Fruit fly (Drosophila melanogaster) whole organism, embryonic: ENCODE data around the gene stv.

Source experiments
- Asciz ChIP-seq: fragments of 200-800 bp; sonication (Bioruptor generic); optimal IDR thresholded peaks from 2 replicates; lab custom pipeline; 2017; ENCODE audit warnings: missing biosample characterization, mild to moderate bottlenecking, missing genetic modification characterization, missing genetic modification reagents
- B-H1 ChIP-seq: fragments of 200-800 bp; sonication (Bioruptor generic); IDR thresholded peaks from 3 replicates; pipeline ENCODE4 v1.3.6; 2022; ENCODE audit warnings: missing biosample characterization, missing genetic modification characterization
- Blimp-1 ChIP-seq: fragments of 200-800 bp; sonication (Bioruptor generic); optimal IDR thresholded peaks from 3 replicates; lab custom pipeline; 2018; ENCODE audit warnings: missing biosample characterization, missing genetic modification characterization, mild to moderate bottlenecking, moderate library complexity, missing genetic modification reagents
- CG10274 ChIP-seq: fragments of 200-800 bp; sonication (Bioruptor generic); optimal IDR thresholded peaks from 3 replicates; lab custom pipeline; 2017; ENCODE audit warnings: missing biosample characterization, mild to moderate bottlenecking, missing genetic modification characterization
- CG10543 ChIP-seq: fragments of 200-800 bp; sonication (Bioruptor generic); optimal IDR thresholded peaks from 3 replicates; lab custom pipeline; 2017; ENCODE audit warnings: missing biosample characterization, mild to moderate bottlenecking, missing genetic modification characterization, moderate library complexity
- CG11093 ChIP-seq: fragments of 200-800 bp; sonication (Bioruptor generic); IDR thresholded peaks from 3 replicates; pipeline ENCODE4 v1.3.6; 2022; ENCODE audit warnings: missing biosample characterization, missing genetic modification characterization
- CG12155 ChIP-seq: fragments of 200-800 bp; sonication (Bioruptor generic); optimal IDR thresholded peaks from 3 replicates; lab custom pipeline; 2016; ENCODE audit warnings: missing biosample characterization, missing genetic modification characterization
- CG16779 ChIP-seq: fragments of 200-800 bp; sonication (Bioruptor generic); IDR thresholded peaks from 2 replicates; pipeline ENCODE4 v1.3.6; 2022; ENCODE audit warnings: missing biosample characterization, missing genetic modification characterization
- CG18476 ChIP-seq: fragments of 200-800 bp; sonication (Bioruptor generic); optimal IDR thresholded peaks from 2 replicates; lab custom pipeline; 2016; ENCODE audit warnings: missing biosample characterization, mild to moderate bottlenecking, missing genetic modification characterization
- CG2129 ChIP-seq: fragments of 200-800 bp; sonication (Bioruptor generic); IDR thresholded peaks from 2 replicates; pipeline ENCODE4 v1.3.6; 2022; ENCODE audit warnings: missing biosample characterization, missing genetic modification characterization; ENCODE audit not compliant: partially characterized antibody
- CG31388 ChIP-seq: fragments of 200-800 bp; sonication (Bioruptor generic); optimal IDR thresholded peaks from 2 replicates; lab custom pipeline; 2016; ENCODE audit warnings: missing biosample characterization, missing genetic modification characterization
- CG33557 ChIP-seq: fragments of 200-800 bp; sonication (Bioruptor generic); optimal IDR thresholded peaks from 2 replicates; lab custom pipeline; 2019; ENCODE audit warnings: missing biosample characterization, mild to moderate bottlenecking, missing genetic modification characterization, moderate library complexity
- CG4707 ChIP-seq: fragments of 200-800 bp; sonication (Bioruptor generic); optimal IDR thresholded peaks from 2 replicates; lab custom pipeline; 2018; ENCODE audit warnings: missing biosample characterization, mild to moderate bottlenecking, missing genetic modification characterization, moderate library complexity
- CG7745 ChIP-seq: fragments of 200-800 bp; sonication (Bioruptor generic); optimal IDR thresholded peaks from 2 replicates; lab custom pipeline; 2018; ENCODE audit warnings: missing biosample characterization, mild to moderate bottlenecking, missing genetic modification characterization, moderate library complexity
- CG8765 ChIP-seq: fragments of 200-800 bp; sonication (Bioruptor generic); IDR thresholded peaks from 2 replicates; pipeline ENCODE4 v1.3.6; 2022; ENCODE audit warnings: missing biosample characterization, missing genetic modification characterization
- D ChIP-seq, 2 experiments: fragments of 200-800 bp in 1 of 2; fragments of >200 bp in 1 of 2; sonication (Bioruptor generic) in 1 of 2; optimal IDR thresholded peaks; 2 replicates in 1 of 2; 3 replicates in 1 of 2; lab custom pipeline; 2017; ENCODE audit warnings: mild to moderate bottlenecking in 1 of 2, missing biosample characterization in 1 of 2, missing genetic modification characterization in 1 of 2, missing genetic modification reagents in 1 of 2
- HHEX ChIP-seq: fragments of 200-800 bp; sonication (Bioruptor generic); optimal IDR thresholded peaks from 3 replicates; lab custom pipeline; 2017; ENCODE audit warnings: missing biosample characterization, mild to moderate bottlenecking, missing genetic modification characterization, missing genetic modification reagents
- HLH4C ChIP-seq: fragments of 200-800 bp; sonication (Bioruptor generic); IDR thresholded peaks from 3 replicates; pipeline ENCODE4 v1.3.6; 2022; ENCODE audit warnings: missing biosample characterization, missing genetic modification characterization; ENCODE audit not compliant: partially characterized antibody
- HmgD ChIP-seq: fragments of 200-800 bp; sonication (Bioruptor generic); optimal IDR thresholded peaks from 3 replicates; lab custom pipeline; 2016; ENCODE audit warnings: missing biosample characterization, missing genetic modification characterization
- Hr3 ChIP-seq: fragments of 200-800 bp; sonication (Bioruptor generic); optimal IDR thresholded peaks from 3 replicates; lab custom pipeline; 2016; ENCODE audit warnings: missing biosample characterization, missing genetic modification characterization
- Myb ChIP-seq: fragments of 200-800 bp; sonication (Bioruptor generic); optimal IDR thresholded peaks from 2 replicates; lab custom pipeline; 2016; ENCODE audit warnings: missing biosample characterization, missing genetic modification characterization
- Nf-YB ChIP-seq: fragments of 200-800 bp; sonication (Bioruptor generic); optimal IDR thresholded peaks from 3 replicates; lab custom pipeline; 2019; ENCODE audit warnings: missing biosample characterization, mild to moderate bottlenecking, missing genetic modification characterization, moderate library complexity
- Nf-YC ChIP-seq: fragments of 200-800 bp; optimal IDR thresholded peaks from 3 replicates; lab custom pipeline; 2019; ENCODE audit warnings: missing biosample characterization, mild to moderate bottlenecking, missing genetic modification characterization, moderate library complexity
- Opbp ChIP-seq: fragments of 200-800 bp; sonication (Bioruptor generic); IDR thresholded peaks from 3 replicates; pipeline ENCODE4 v1.3.6; 2022; ENCODE audit warnings: missing biosample characterization, missing genetic modification characterization; ENCODE audit not compliant: partially characterized antibody
- ap ChIP-seq: fragments of 200-800 bp; sonication (Bioruptor generic); IDR thresholded peaks from 2 replicates; pipeline ENCODE4 v1.3.6; 2022; ENCODE audit warnings: missing biosample characterization, missing genetic modification characterization
- chinmo ChIP-seq: fragments of 200-800 bp; sonication (Bioruptor generic); IDR thresholded peaks from 4 replicates; pipeline ENCODE4 v1.3.6; 2022; ENCODE audit warnings: missing biosample characterization, missing genetic modification characterization; ENCODE audit not compliant: partially characterized antibody
- crp ChIP-seq, 2 experiments: fragments of 200-800 bp; sonication (Bioruptor generic); optimal IDR thresholded peaks; 2 replicates in 1 of 2; 3 replicates in 1 of 2; lab custom pipeline; 2017; ENCODE audit warnings: missing biosample characterization in 2 of 2, missing genetic modification characterization in 2 of 2, mild to moderate bottlenecking in 1 of 2, moderate library complexity in 1 of 2
- dysf ChIP-seq: fragments of 200-800 bp; sonication (Bioruptor generic); IDR thresholded peaks from 3 replicates; pipeline ENCODE4 v1.3.6; 2022; ENCODE audit warnings: missing biosample characterization, missing genetic modification characterization
- fd102C ChIP-seq: fragments of 200-800 bp; sonication (Bioruptor generic); optimal IDR thresholded peaks from 2 replicates; lab custom pipeline; 2018; ENCODE audit warnings: missing biosample characterization, mild to moderate bottlenecking, missing genetic modification characterization, moderate library complexity
- fu2 ChIP-seq: fragments of 200-800 bp; sonication (Bioruptor generic); optimal IDR thresholded peaks from 2 replicates; lab custom pipeline; 2016; ENCODE audit warnings: missing biosample characterization, missing genetic modification characterization
- gce ChIP-seq: fragments of 200-800 bp; sonication (Bioruptor generic); IDR thresholded peaks from 3 replicates; pipeline ENCODE4 v1.3.6; 2022; ENCODE audit warnings: missing biosample characterization, missing genetic modification characterization
- gsb-n ChIP-seq: fragments of 200-800 bp; sonication (Bioruptor generic); optimal IDR thresholded peaks from 3 replicates; lab custom pipeline; 2018; ENCODE audit warnings: missing biosample characterization, mild to moderate bottlenecking, missing genetic modification characterization
- inv ChIP-seq: fragments of 200-800 bp; sonication (Bioruptor generic); IDR thresholded peaks from 2 replicates; pipeline ENCODE4 v1.3.6; 2022; ENCODE audit warnings: missing biosample characterization, missing genetic modification characterization; ENCODE audit not compliant: partially characterized antibody
- kay ChIP-seq: fragments of 200-800 bp; sonication (Bioruptor generic); optimal IDR thresholded peaks from 2 replicates; lab custom pipeline; 2016; ENCODE audit warnings: missing biosample characterization, missing genetic modification characterization
- phol ChIP-seq: fragments of 200-800 bp; sonication (Bioruptor generic); optimal IDR thresholded peaks from 3 replicates; lab custom pipeline; 2018; ENCODE audit warnings: missing biosample characterization, mild to moderate bottlenecking, missing genetic modification characterization, moderate library complexity
- pita ChIP-seq: fragments of 200-800 bp; sonication (Bioruptor generic); optimal IDR thresholded peaks from 2 replicates; lab custom pipeline; 2017; ENCODE audit warnings: missing biosample characterization, mild to moderate bottlenecking, missing genetic modification characterization
- pros ChIP-seq: fragments of 200-800 bp; sonication (Bioruptor generic); optimal IDR thresholded peaks from 3 replicates; lab custom pipeline; 2019; ENCODE audit warnings: missing biosample characterization, mild to moderate bottlenecking, missing genetic modification characterization, moderate library complexity
- psq ChIP-seq: fragments of 200-800 bp; sonication (Bioruptor generic); optimal IDR thresholded peaks from 2 replicates; lab custom pipeline; 2017; ENCODE audit warnings: missing biosample characterization, missing genetic modification characterization
- shn ChIP-seq: fragments of 200-800 bp; sonication (Bioruptor generic); optimal IDR thresholded peaks from 3 replicates; lab custom pipeline; 2016; ENCODE audit warnings: missing biosample characterization, missing genetic modification characterization
- sima ChIP-seq: fragments of 200-800 bp; sonication (Bioruptor generic); optimal IDR thresholded peaks from 2 replicates; lab custom pipeline; 2016; ENCODE audit warnings: missing biosample characterization, missing genetic modification characterization
- slou ChIP-seq: fragments of 200-800 bp; sonication (Bioruptor generic); optimal IDR thresholded peaks from 3 replicates; lab custom pipeline; 2016; ENCODE audit warnings: missing biosample characterization, missing genetic modification characterization
- sna ChIP-seq: fragments of 200-800 bp; sonication (Bioruptor generic); IDR thresholded peaks from 2 replicates; pipeline ENCODE4 v1.3.6; 2022; ENCODE audit warnings: missing biosample characterization, missing genetic modification characterization; ENCODE audit not compliant: partially characterized antibody
- stc ChIP-seq: fragments of 200-800 bp; sonication (Bioruptor generic); IDR thresholded peaks from 2 replicates; pipeline ENCODE4 v1.3.6; 2022; ENCODE audit warnings: missing biosample characterization, missing genetic modification characterization
- tll ChIP-seq, 2 experiments: fragments of 200-800 bp in 1 of 2; fragments of >200 bp in 1 of 2; sonication (Bioruptor generic) in 1 of 2; optimal IDR thresholded peaks; 2 replicates each; lab custom pipeline; 2017 to 2019; ENCODE audit warnings: missing biosample characterization in 2 of 2, missing genetic modification characterization in 2 of 2, mild to moderate bottlenecking in 1 of 2, moderate library complexity in 1 of 2
- tx ChIP-seq: fragments of 200-800 bp; sonication (Bioruptor generic); optimal IDR thresholded peaks from 2 replicates; lab custom pipeline; 2016; ENCODE audit warnings: missing biosample characterization, missing genetic modification characterization
- vfl ChIP-seq: fragments of 200-800 bp; sonication (Bioruptor generic); optimal IDR thresholded peaks from 2 replicates; lab custom pipeline; 2016; ENCODE audit warnings: missing biosample characterization, missing genetic modification characterization
- z ChIP-seq: fragments of 200-800 bp; sonication (Bioruptor generic); IDR thresholded peaks from 3 replicates; pipeline ENCODE4 v1.3.6; 2022; ENCODE audit warnings: missing biosample characterization, missing genetic modification characterization

Gene stv

DNA sequence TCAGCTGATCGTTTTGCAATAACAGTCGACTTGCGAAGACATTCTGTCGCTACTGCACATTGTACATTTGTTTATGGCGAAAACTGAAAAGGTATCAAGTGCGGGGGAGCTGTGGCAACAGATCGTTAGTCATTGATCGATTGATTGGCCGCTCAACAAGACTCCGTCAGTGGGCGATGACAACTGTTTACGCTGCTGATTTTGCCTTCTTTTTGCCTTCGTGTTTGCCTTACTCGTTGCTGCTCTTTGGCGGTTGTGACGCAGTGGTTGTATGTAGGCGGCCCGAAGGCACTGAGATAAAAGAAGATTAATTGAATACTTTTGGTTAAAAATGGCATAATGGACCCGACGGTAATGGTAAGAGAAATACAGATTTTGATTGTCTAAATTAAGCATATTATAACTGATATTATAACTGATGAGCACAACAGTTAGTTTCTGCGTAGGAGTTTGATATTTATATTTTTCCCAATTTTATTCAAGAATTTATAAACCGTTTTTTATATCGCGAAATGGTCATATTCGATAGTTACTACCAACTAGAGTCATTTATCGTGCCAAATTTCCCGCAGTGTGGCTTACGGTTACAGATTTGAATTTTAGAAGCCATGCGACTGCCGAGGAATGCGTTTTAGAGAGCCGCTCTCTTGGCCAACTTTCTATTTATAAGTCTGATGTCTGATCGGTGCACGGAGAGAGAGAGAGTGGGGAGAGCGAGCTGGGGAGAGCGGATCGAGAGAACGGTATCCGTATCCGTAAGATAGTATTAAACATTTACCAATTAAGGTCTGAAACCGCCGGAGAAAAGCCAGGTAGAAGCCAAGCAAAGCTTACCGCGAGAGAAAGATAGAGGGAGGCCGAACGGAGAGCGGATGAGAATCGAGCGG, 532 bp upstream of the stv start (continued):
- TF ChIP-seq chinmo (GFP tag; lab: Robert Waterston, UW) (no peak), inv (no peak), CG33557 (peak; percentile 47), Hr3 (GFP tag; lab: Kevin White, UChicago) (peak; percentile 88), CG2129 (GFP tag; lab: Robert Waterston, UW) (0 out of 2 replicates have a peak, but pooled peaks have one; percentile 21), HmgD (peak; percentile 41), shn (no peak), CG12155 (GFP tag; lab: Kevin White, UChicago) (peak; percentile 87), tx (GFP tag; lab: Kevin White, UChicago) (peak; percentile 48), kay (GFP tag; lab: Kevin White, UChicago) (peak; percentile 81), dysf (GFP tag; lab: Robert Waterston, UW) (peak; percentile 94), fu2 (GFP tag; lab: Kevin White, UChicago) (peak; percentile 61), CG10543 (peak; percentile 69), pros (GFP tag; lab: Kevin White, UChicago) (peak; percentile 10), CG7745 (tag; lab: Kevin White, UChicago) (no peak), psq (GFP tag; lab: Kevin White, UChicago) (peak; percentile 62), Myb (GFP tag; lab: Kevin White, UChicago) (peak; percentile 30), CG31388 (GFP tag; lab: Kevin White, UChicago) (peak; percentile 69), CG10274 (GFP tag; lab: Kevin White, UChicago) (peak; percentile 79), CG16779 (GFP tag; lab: Robert Waterston, UW) (0 out of 2 replicates have a peak, but pooled peaks have one; percentile 17), sna (GFP tag; lab: Robert Waterston, UW) (peak; percentile 79), gce (GFP tag; lab: Robert Waterston, UW) (peak; percentile 77), HLH4C (GFP tag; lab: Robert Waterston, UW) (no peak), CG4707 (GFP tag; lab: Kevin White, UChicago) (peak; percentile 59), sima (no peak), Nf-YC (tag; lab: Kevin White, UChicago) (peak; percentile 74), CG11093 (GFP tag; lab: Robert Waterston, UW) (peak; percentile 62; the same call in 2 of the 3 replicates), Nf-YB (GFP tag; lab: Kevin White, UChicago) (peak; percentile 71), Blimp-1 (GFP tag; lab: Kevin White, UChicago) (peak; percentile 91), phol (tag; lab: Kevin White, UChicago) (peak; percentile 93), CG8765 (no peak), Opbp (no peak), fd102C (GFP tag; lab: Kevin White, UChicago) (no peak), stc (peak; percentile 82), HHEX (peak; percentile 90), vfl (GFP tag; lab: Kevin White, UChicago) (peak; percentile 51), CG18476 (GFP tag; lab: Kevin White, UChicago) (peak; percentile 80), pita (GFP tag; lab: Kevin White, UChicago) (no peak), slou (peak; percentile 67), Asciz (GFP tag; lab: Kevin White, UChicago) (peak; percentile 94), D (optimal IDR thresholded peaks at IDR 0.05; lab: Kevin White, UChicago) (no peak), D (GFP tag; optimal IDR thresholded peaks at IDR 0.05; lab: Kevin White, UChicago) (peak; percentile 92), crp (GFP tag; optimal IDR thresholded peaks at IDR 0.05; lab: Kevin White, UChicago) (peak in 1 of 2 experiments; percentile 46), tll (GFP tag; optimal IDR thresholded peaks at IDR 0.05; lab: Kevin White, UChicago) (no peak), B-H1 (peak; percentile 78), gsb-n (tag; lab: Kevin White, UChicago) (peak; percentile 82), ap (GFP tag; lab: Robert Waterston, UW) (peak; percentile 66), z (GFP tag; lab: Robert Waterston, UW) (no peak)
